Fruit fly (Drosophila melanogaster): ENCODE measurements around the gene CG15022.

DNA sequence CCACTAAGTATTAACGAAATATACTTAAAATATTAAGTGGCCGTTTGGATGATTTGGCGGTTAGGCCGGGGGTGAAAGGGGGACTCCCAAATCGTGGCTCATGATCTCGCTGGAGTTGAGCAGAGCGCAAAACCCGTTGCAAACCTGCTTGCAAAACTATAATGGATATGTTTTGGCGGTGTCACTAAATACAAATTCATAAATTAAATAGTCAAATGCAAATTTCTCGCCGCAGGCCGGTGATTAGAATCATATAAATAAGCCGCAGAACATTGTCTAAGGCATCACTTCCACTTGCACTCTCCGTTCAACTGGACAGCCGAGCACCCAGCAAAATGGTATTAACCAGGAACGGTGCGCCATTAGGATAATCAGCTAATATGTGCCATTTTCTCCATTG is 22.4 kb upstream of the CG15022 start, which contains the start of gene CG11350:
- TF ChIP-seq CG7045 (GFP tag; optimal IDR thresholded peaks at IDR 0.05) (no peak), cnc (optimal IDR thresholded peaks at IDR 0.05) (no peak), CG5204 (GFP tag; optimal IDR thresholded peaks at IDR 0.05) (no peak), kay (GFP tag; ENCODE audit: borderline replicate concordance) (no peak), Mnt (GFP tag; optimal IDR thresholded peaks at IDR 0.05) (no peak), CG11617 (GFP tag; optimal IDR thresholded peaks at IDR 0.05) (no peak), toe (GFP tag; optimal IDR thresholded peaks at IDR 0.05) (no peak), tj (GFP tag; optimal IDR thresholded peaks at IDR 0.05) (no peak), Clk (GFP tag; optimal IDR thresholded peaks at IDR 0.05) (no peak), CG33017 (tag; optimal IDR thresholded peaks at IDR 0.05) (no peak), CG14711 (tag; optimal IDR thresholded peaks at IDR 0.05) (no peak), ovo (GFP tag; optimal IDR thresholded peaks at IDR 0.05) (no peak), Crg-1 (GFP tag; optimal IDR thresholded peaks at IDR 0.05) (no peak), Hr96 (GFP tag; optimal IDR thresholded peaks at IDR 0.05) (no peak)

All from whole organism, adult.